Fruit fly (Drosophila melanogaster) whole organism, adult: ENCODE results near the gene CG33932.

Experiments used
- CG11617 ChIP-seq: fragments of 200-800 bp; sonication (Bioruptor generic); optimal IDR thresholded peaks from 2 replicates; lab custom pipeline; 2017; ENCODE audit warnings: mild to moderate bottlenecking, missing biosample characterization, missing genetic modification reagents, missing genetic modification characterization
- CG12768 ChIP-seq: fragments of 200-800 bp; sonication (Bioruptor generic); optimal IDR thresholded peaks from 2 replicates; lab custom pipeline; 2017; ENCODE audit warnings: missing biosample characterization, missing genetic modification characterization, mild to moderate bottlenecking, moderate library complexity, missing genetic modification reagents
- CG14711 ChIP-seq: fragments of 200-800 bp; sonication (Bioruptor generic); optimal IDR thresholded peaks from 2 replicates; lab custom pipeline; 2018; ENCODE audit warnings: missing biosample characterization, mild to moderate bottlenecking, missing genetic modification characterization, moderate library complexity
- CG1620 ChIP-seq: fragments of 200-800 bp; sonication (Bioruptor generic); optimal IDR thresholded peaks from 2 replicates; lab custom pipeline; 2016; ENCODE audit warnings: missing biosample characterization, missing genetic modification characterization
- CG33017 ChIP-seq: fragments of 200-800 bp; sonication (Bioruptor generic); optimal IDR thresholded peaks from 2 replicates; lab custom pipeline; 2018; ENCODE audit warnings: missing biosample characterization, mild to moderate bottlenecking, missing genetic modification characterization, moderate library complexity
- CG5204 ChIP-seq: fragments of 200-800 bp; sonication (Bioruptor generic); optimal IDR thresholded peaks from 2 replicates; lab custom pipeline; 2016; ENCODE audit warnings: missing biosample characterization, missing genetic modification characterization
- CG7045 ChIP-seq: fragments of 200-800 bp; sonication (Bioruptor generic); optimal IDR thresholded peaks from 2 replicates; lab custom pipeline; 2017; ENCODE audit warnings: missing biosample characterization, mild to moderate bottlenecking, missing genetic modification characterization
- CG7101 ChIP-seq: fragments of 200-800 bp; sonication (Bioruptor generic); optimal IDR thresholded peaks from 2 replicates; lab custom pipeline; 2018; ENCODE audit warnings: missing biosample characterization, mild to moderate bottlenecking, missing genetic modification characterization, moderate library complexity
- Clk ChIP-seq: fragments of 200-800 bp; sonication (Bioruptor generic); optimal IDR thresholded peaks from 2 replicates; lab custom pipeline; 2017; ENCODE audit warnings: missing biosample characterization, missing genetic modification characterization
- Crg-1 ChIP-seq: fragments of 200-800 bp; sonication (Bioruptor generic); optimal IDR thresholded peaks from 2 replicates; lab custom pipeline; 2016; ENCODE audit warnings: missing biosample characterization, missing genetic modification characterization
- Hr96 ChIP-seq: fragments of 200-800 bp; sonication (Bioruptor generic); optimal IDR thresholded peaks from 2 replicates; lab custom pipeline; 2016; ENCODE audit warnings: missing biosample characterization, missing genetic modification characterization
- Mnt ChIP-seq: fragments of 200-800 bp; sonication (Bioruptor generic); optimal IDR thresholded peaks from 2 replicates; lab custom pipeline; 2016; ENCODE audit warnings: missing biosample characterization, mild to moderate bottlenecking, missing genetic modification characterization
- bab1 ChIP-seq: fragments of 200-800 bp; sonication (Bioruptor generic); optimal IDR thresholded peaks from 3 replicates; lab custom pipeline; 2019; ENCODE audit warnings: missing biosample characterization, mild to moderate bottlenecking, missing genetic modification characterization, moderate library complexity
- cic ChIP-seq: fragments of 200-800 bp; sonication (Bioruptor generic); optimal IDR thresholded peaks from 2 replicates; lab custom pipeline; 2017; ENCODE audit warnings: missing biosample characterization, mild to moderate bottlenecking, missing genetic modification characterization, moderate library complexity
- cnc ChIP-seq, 2 experiments: fragments of >200 bp; optimal IDR thresholded peaks; 2 replicates each; lab custom pipeline; 2017
- kay ChIP-seq: fragments of 200-800 bp; sonication (Bioruptor generic); peaks from one replicate; lab custom pipeline; 2016; ENCODE audit warnings: missing biosample characterization, missing genetic modification characterization, borderline replicate concordance
- ovo ChIP-seq: fragments of 200-800 bp; sonication (Bioruptor generic); optimal IDR thresholded peaks from 2 replicates; lab custom pipeline; 2016; ENCODE audit warnings: missing biosample characterization, missing genetic modification characterization
- pad ChIP-seq: fragments of 200-800 bp; sonication (Bioruptor generic); optimal IDR thresholded peaks from 3 replicates; lab custom pipeline; 2017; ENCODE audit warnings: missing biosample characterization, missing genetic modification characterization, mild to moderate bottlenecking, moderate library complexity, missing genetic modification reagents
- tj ChIP-seq: fragments of 200-800 bp; sonication (Bioruptor generic); optimal IDR thresholded peaks from 3 replicates; lab custom pipeline; 2017; ENCODE audit warnings: missing biosample characterization, mild to moderate bottlenecking, missing genetic modification characterization, moderate library complexity
- toe ChIP-seq: fragments of 200-800 bp; sonication (Bioruptor generic); optimal IDR thresholded peaks from 2 replicates; lab custom pipeline; 2016; ENCODE audit warnings: missing biosample characterization, missing genetic modification characterization

CG33932 gene

dm6 chrX:19752344-19752743 lies 8.1 kb downstream of the CG33932 start:
- TF ChIP-seq Mnt (GFP tag; lab: Kevin White, UChicago) (peak; percentile 38), cic (GFP tag; lab: Kevin White, UChicago) (peak; percentile 48), CG7101 (no peak)

- TF ChIP-seq cic (GFP tag; lab: Kevin White, UChicago) = no peak
- TF ChIP-seq tj (GFP tag; lab: Kevin White, UChicago) = no peak
- TF ChIP-seq CG5204 = no peak
- TF ChIP-seq CG1620 (GFP tag; lab: Kevin White, UChicago) = no peak
- no peak for TF ChIP-seq Hr96
- no peak for TF ChIP-seq Mnt (GFP tag; lab: Kevin White, UChicago)
- TF ChIP-seq CG7101 = no peak
- no peak for TF ChIP-seq ovo (GFP tag; lab: Kevin White, UChicago)
- no peak for TF ChIP-seq Clk (GFP tag; lab: Kevin White, UChicago)
- TF ChIP-seq CG7045 (GFP tag; lab: Kevin White, UChicago) = no peak
- TF ChIP-seq CG12768 (GFP tag; lab: Kevin White, UChicago) = no peak
- no peak for TF ChIP-seq CG33017 (tag; lab: Kevin White, UChicago)
- no peak for TF ChIP-seq kay (GFP tag; lab: Kevin White, UChicago)
- no peak for TF ChIP-seq CG11617 (GFP tag; lab: Kevin White, UChicago)
- TF ChIP-seq Crg-1 (GFP tag; lab: Kevin White, UChicago) = no peak
- TF ChIP-seq pad = no peak
- no peak for TF ChIP-seq bab1 (GFP tag; lab: Kevin White, UChicago)
- no peak for TF ChIP-seq cnc (optimal IDR thresholded peaks at IDR 0.05; lab: Kevin White, UChicago)
- no peak for TF ChIP-seq CG14711 (tag; lab: Kevin White, UChicago)
Observed at dm6 chrX:19753710-19754109, 9.5 kb downstream of the CG33932 start.

dm6 chrX:19754152-19754579 lies 9.9 kb downstream of the CG33932 start:
- peak; percentile 1 for TF ChIP-seq Mnt (GFP tag; lab: Kevin White, UChicago)
- TF ChIP-seq cic (GFP tag; lab: Kevin White, UChicago) = peak; percentile 58
- no peak for TF ChIP-seq kay (GFP tag; lab: Kevin White, UChicago)
- TF ChIP-seq pad = peak; percentile 8
- peak; percentile 3 for TF ChIP-seq CG12768 (GFP tag; lab: Kevin White, UChicago)

- TF ChIP-seq cnc (optimal IDR thresholded peaks at IDR 0.05; lab: Kevin White, UChicago) = peak; percentile 67 to 76
- no peak for TF ChIP-seq ovo (GFP tag; lab: Kevin White, UChicago)
- TF ChIP-seq pad = no peak
- TF ChIP-seq CG11617 (GFP tag; lab: Kevin White, UChicago) = no peak
- no peak for TF ChIP-seq Clk (GFP tag; lab: Kevin White, UChicago)
- TF ChIP-seq CG7045 (GFP tag; lab: Kevin White, UChicago) = no peak
- no peak for TF ChIP-seq CG14711 (tag; lab: Kevin White, UChicago)
Observed at dm6 chrX:19754705-19755403, 10.6 kb downstream of the CG33932 start.

- no peak for TF ChIP-seq Clk (GFP tag; lab: Kevin White, UChicago)
- TF ChIP-seq CG1620 (GFP tag; lab: Kevin White, UChicago) = peak; percentile 38
- TF ChIP-seq CG7045 (GFP tag; lab: Kevin White, UChicago) = no peak
- TF ChIP-seq Crg-1 (GFP tag; lab: Kevin White, UChicago) = peak; percentile 46
- no peak for TF ChIP-seq ovo (GFP tag; lab: Kevin White, UChicago)
- TF ChIP-seq CG33017 (tag; lab: Kevin White, UChicago) = no peak
- peak; percentile 13 for TF ChIP-seq pad
- TF ChIP-seq bab1 (GFP tag; lab: Kevin White, UChicago) = peak; percentile 12
- TF ChIP-seq Hr96 = no peak
- TF ChIP-seq CG5204 = no peak
- TF ChIP-seq CG12768 (GFP tag; lab: Kevin White, UChicago) = no peak
- peak; percentile 6 for TF ChIP-seq CG7101
- TF ChIP-seq tj (GFP tag; lab: Kevin White, UChicago) = no peak
- TF ChIP-seq kay (GFP tag; lab: Kevin White, UChicago) = no peak
- no peak for TF ChIP-seq CG14711 (tag; lab: Kevin White, UChicago)
- no peak for TF ChIP-seq cic (GFP tag; lab: Kevin White, UChicago)
- no peak for TF ChIP-seq CG11617 (GFP tag; lab: Kevin White, UChicago)
Observed at dm6 chrX:19762167-19762566, 17.9 kb downstream of the CG33932 start.

dm6 chrX:19763440-19764002 lies 19.3 kb downstream of the CG33932 start:
- TF ChIP-seq ovo (GFP tag; lab: Kevin White, UChicago) (no peak), pad (no peak), toe (GFP tag; lab: Kevin White, UChicago) (no peak), Crg-1 (GFP tag; lab: Kevin White, UChicago) (no peak), cic (GFP tag; lab: Kevin White, UChicago) (no peak), CG12768 (GFP tag; lab: Kevin White, UChicago) (no peak), CG33017 (tag; lab: Kevin White, UChicago) (no peak), Clk (GFP tag; lab: Kevin White, UChicago) (no peak), CG5204 (no peak), bab1 (GFP tag; lab: Kevin White, UChicago) (no peak), CG14711 (tag; lab: Kevin White, UChicago) (no peak), Hr96 (no peak)
